Worm (Caenorhabditis elegans): ENCODE data around the gene Y116A8C.470.
A peak's percentile ranks its signal among the peaks of the same experiment; 100 is the strongest.

Gene Y116A8C.470

ce11 chrIV:16919212-16919775, at the start of gene Y116A8C.470, which contains the start of gene Y116A8C.463:
Y116A8C.470 (minus strand) TSS chrIV:16919312.
Y116A8C.463 (plus strand) TSS chrIV:16919725.
- TF ChIP-seq bed-3 (GFP tag; optimal IDR thresholded peaks at IDR 0.05): no peak

ce11 chrIV:16962445-16962844, 43.3 kb upstream of the Y116A8C.470 start:
- TF ChIP-seq elt-3 (tag; optimal IDR thresholded peaks at IDR 0.05): no peak
- TF ChIP-seq sptf-1 (tag; optimal IDR thresholded peaks at IDR 0.05): no peak
- TF ChIP-seq sem-2 (GFP tag; optimal IDR thresholded peaks at IDR 0.05): no peak
- no peak for TF ChIP-seq unc-120 (tag; optimal IDR thresholded peaks at IDR 0.05; ENCODE audit: poor library complexity, severe bottlenecking)
- no peak for TF ChIP-seq mab-5 (tag; optimal IDR thresholded peaks at IDR 0.05)
- TF ChIP-seq M03D4.4 (tag; optimal IDR thresholded peaks at IDR 0.05): no peak
- no peak for TF ChIP-seq snpc-4 (tag; optimal IDR thresholded peaks at IDR 0.05)

DNA sequence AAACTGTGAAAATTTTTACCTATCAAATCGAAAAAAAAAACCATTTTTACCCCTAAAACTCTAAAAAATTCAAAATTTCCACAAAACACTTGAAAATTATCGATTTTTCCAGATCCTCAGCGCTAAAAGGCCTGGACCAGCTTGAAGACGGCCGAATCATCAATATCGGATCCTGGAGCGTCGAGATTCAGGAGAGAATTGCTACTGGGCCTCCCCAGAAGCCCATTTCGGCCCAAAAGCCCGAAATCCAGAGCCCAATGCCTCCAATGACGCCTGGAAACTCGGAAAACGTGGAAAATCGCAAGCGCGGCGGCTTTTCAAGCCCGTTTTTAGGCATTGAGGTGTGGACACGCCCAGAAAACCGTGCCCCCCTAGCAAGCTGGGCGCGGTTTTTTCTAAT, 33.3 kb upstream of the Y116A8C.470 start:
- TF ChIP-seq sptf-1 (tag; optimal IDR thresholded peaks at IDR 0.05) (no peak), ces-1 (GFP tag; optimal IDR thresholded peaks at IDR 0.05) (no peak), ceh-43 (GFP tag; optimal IDR thresholded peaks at IDR 0.05) (no peak), ceh-83 (GFP tag; optimal IDR thresholded peaks at IDR 0.05) (no peak), mab-5 (tag; optimal IDR thresholded peaks at IDR 0.05) (no peak), mls-2 (tag; optimal IDR thresholded peaks at IDR 0.05) (no peak), nhr-2 (tag; optimal IDR thresholded peaks at IDR 0.05) (no peak), ham-2 (GFP tag; optimal IDR thresholded peaks at IDR 0.05) (no peak), ceh-39 (tag; optimal IDR thresholded peaks at IDR 0.05) (no peak), hlh-1 (tag; optimal IDR thresholded peaks at IDR 0.05) (no peak), bed-3 (GFP tag; optimal IDR thresholded peaks at IDR 0.05) (no peak), unc-39 (tag; optimal IDR thresholded peaks at IDR 0.05) (no peak), lsy-2 (tag; optimal IDR thresholded peaks at IDR 0.05) (no peak), tbx-8 (GFP tag; optimal IDR thresholded peaks at IDR 0.05) (no peak), nhr-76 (tag; optimal IDR thresholded peaks at IDR 0.05) (no peak), ztf-11 (tag; optimal IDR thresholded peaks at IDR 0.05) (no peak)

- TF ChIP-seq nhr-76 (tag; optimal IDR thresholded peaks at IDR 0.05) (no peak), ham-2 (GFP tag; optimal IDR thresholded peaks at IDR 0.05) (no peak), elt-3 (tag; optimal IDR thresholded peaks at IDR 0.05) (no peak), ztf-11 (tag; optimal IDR thresholded peaks at IDR 0.05) (no peak), drap-1 (GFP tag; optimal IDR thresholded peaks at IDR 0.05) (no peak), ceh-39 (tag; optimal IDR thresholded peaks at IDR 0.05) (no peak), mls-2 (tag; optimal IDR thresholded peaks at IDR 0.05) (no peak), mab-5 (tag; optimal IDR thresholded peaks at IDR 0.05) (no peak), unc-120 (tag; optimal IDR thresholded peaks at IDR 0.05; ENCODE audit: poor library complexity, severe bottlenecking) (no peak), nhr-12 (tag; optimal IDR thresholded peaks at IDR 0.05) (no peak), lsy-2 (tag; optimal IDR thresholded peaks at IDR 0.05) (no peak), lin-13 (tag; optimal IDR thresholded peaks at IDR 0.05) (no peak), bed-3 (GFP tag; optimal IDR thresholded peaks at IDR 0.05) (no peak), ceh-83 (GFP tag; optimal IDR thresholded peaks at IDR 0.05) (no peak), nhr-28 (tag; optimal IDR thresholded peaks at IDR 0.05) (no peak), unc-62 (GFP tag; optimal IDR thresholded peaks at IDR 0.05) (no peak), sptf-1 (tag; optimal IDR thresholded peaks at IDR 0.05) (no peak), zip-8 (tag; optimal IDR thresholded peaks at IDR 0.05) (no peak), snpc-4 (tag; optimal IDR thresholded peaks at IDR 0.05) (no peak), sem-2 (GFP tag; optimal IDR thresholded peaks at IDR 0.05) (no peak)
These were observed 30.7 kb upstream of the Y116A8C.470 start, which contains the start of gene rad-54.B for ce11 chrIV:16949767-16950166. rad-54.B (plus strand) TSS chrIV:16950067.

ce11 chrIV:16946746-16947145, 27.6 kb upstream of the Y116A8C.470 start, which contains the start of the genes Y116A8C.9 and arf-6:
Y116A8C.9 (minus strand) TSS chrIV:16946800.
arf-6 (plus strand) TSS chrIV:16947120.
- TF ChIP-seq drap-1 (GFP tag; optimal IDR thresholded peaks at IDR 0.05) (peak; percentile 46), bed-3 (GFP tag; optimal IDR thresholded peaks at IDR 0.05) (peak; percentile 3), lin-13 (tag; optimal IDR thresholded peaks at IDR 0.05) (peak; percentile 53), ceh-43 (GFP tag; optimal IDR thresholded peaks at IDR 0.05) (peak; percentile 45), unc-62 (GFP tag; optimal IDR thresholded peaks at IDR 0.05) (no peak), elt-1 (tag; optimal IDR thresholded peaks at IDR 0.05; ENCODE audit: borderline replicate concordance, insufficient read depth) (no peak), snpc-4 (tag; optimal IDR thresholded peaks at IDR 0.05) (no peak), nhr-237 (tag; optimal IDR thresholded peaks at IDR 0.05) (no peak), nhr-12 (tag; optimal IDR thresholded peaks at IDR 0.05) (no peak), cnd-1 (tag; optimal IDR thresholded peaks at IDR 0.05) (peak; percentile 38), hlh-1 (tag; optimal IDR thresholded peaks at IDR 0.05) (peak; percentile 37), unc-39 (tag; optimal IDR thresholded peaks at IDR 0.05) (no peak), ces-1 (GFP tag; optimal IDR thresholded peaks at IDR 0.05) (peak; percentile 81), nhr-28 (tag; optimal IDR thresholded peaks at IDR 0.05) (no peak), ceh-83 (GFP tag; optimal IDR thresholded peaks at IDR 0.05) (peak; percentile 56), sem-2 (GFP tag; optimal IDR thresholded peaks at IDR 0.05) (no peak), mls-2 (tag; optimal IDR thresholded peaks at IDR 0.05) (peak; percentile 83), unc-120 (tag; optimal IDR thresholded peaks at IDR 0.05; ENCODE audit: poor library complexity, severe bottlenecking) (peak; percentile 38), pha-4 (tag; optimal IDR thresholded peaks at IDR 0.05) (no peak), lin-32 (GFP tag; optimal IDR thresholded peaks at IDR 0.05) (peak; percentile 7), mab-5 (tag; optimal IDR thresholded peaks at IDR 0.05) (no peak), zip-8 (tag; optimal IDR thresholded peaks at IDR 0.05) (no peak), sptf-1 (tag; optimal IDR thresholded peaks at IDR 0.05) (peak; percentile 80), lsy-2 (tag; optimal IDR thresholded peaks at IDR 0.05) (peak; percentile 4), ceh-39 (tag; optimal IDR thresholded peaks at IDR 0.05) (no peak), tbx-8 (GFP tag; optimal IDR thresholded peaks at IDR 0.05) (peak; percentile 18), flh-1 (GFP tag; optimal IDR thresholded peaks at IDR 0.05) (no peak), elt-3 (tag; optimal IDR thresholded peaks at IDR 0.05) (no peak), blmp-1 (tag; optimal IDR thresholded peaks at IDR 0.05) (no peak), M03D4.4 (tag; optimal IDR thresholded peaks at IDR 0.05) (peak; percentile 77), mep-1 (tag; optimal IDR thresholded peaks at IDR 0.05) (peak; percentile 13), nhr-2 (tag; optimal IDR thresholded peaks at IDR 0.05) (no peak), nhr-76 (tag; optimal IDR thresholded peaks at IDR 0.05) (no peak), ztf-11 (tag; optimal IDR thresholded peaks at IDR 0.05) (peak; percentile 31), ham-2 (GFP tag; optimal IDR thresholded peaks at IDR 0.05) (no peak)
